Fruit fly (Drosophila melanogaster): ENCODE data around the gene CG15548.

Gene CG15548

DNA sequence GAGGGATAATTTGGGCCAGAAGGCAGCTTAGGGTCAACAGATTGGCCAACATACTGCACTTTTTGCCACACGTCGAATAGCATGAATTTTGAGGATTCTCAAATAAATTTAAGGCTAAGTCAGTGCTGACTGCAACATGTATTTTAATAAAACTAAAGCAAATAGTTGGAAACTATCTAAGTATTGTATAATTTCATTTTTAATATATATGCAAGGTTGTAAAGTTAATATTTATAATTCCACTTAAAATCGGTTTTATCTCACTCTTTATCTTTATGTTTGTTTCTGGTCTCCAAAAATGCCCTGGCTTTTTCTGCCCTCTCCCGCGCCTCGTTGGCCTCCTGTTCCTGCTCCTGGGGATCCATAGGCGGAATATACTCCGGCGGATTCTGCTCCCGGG, 23.1 kb upstream of the CG15548 start, which contains the start of gene CG15549:
CG15549 (minus strand) TSS at position 101 of the 400 bp plus-strand sequence.
- TF ChIP-seq insv (optimal IDR thresholded peaks at IDR 0.05): no peak
- TF ChIP-seq Sin3A (optimal IDR thresholded peaks at IDR 0.05): no peak
- TF ChIP-seq ttk (optimal IDR thresholded peaks at IDR 0.05): no peak
- no peak for TF ChIP-seq psq (optimal IDR thresholded peaks at IDR 0.05)
- no peak for TF ChIP-seq Myc (optimal IDR thresholded peaks at IDR 0.05)
- TF ChIP-seq h (optimal IDR thresholded peaks at IDR 0.05): no peak

- TF ChIP-seq h (optimal IDR thresholded peaks at IDR 0.05) (no peak), insv (optimal IDR thresholded peaks at IDR 0.05) (no peak), ttk (optimal IDR thresholded peaks at IDR 0.05) (no peak), psq (optimal IDR thresholded peaks at IDR 0.05) (no peak)
Measured at dm6 chr3R:30937002-30937401, 22.5 kb upstream of the CG15548 start, which contains the start of gene CG15550. CG15550 (minus strand) TSS chr3R:30937102.

- no peak for TF ChIP-seq psq (optimal IDR thresholded peaks at IDR 0.05)
- no peak for TF ChIP-seq h (optimal IDR thresholded peaks at IDR 0.05)
- no peak for TF ChIP-seq insv (optimal IDR thresholded peaks at IDR 0.05)
- TF ChIP-seq Myc (optimal IDR thresholded peaks at IDR 0.05): no peak
- TF ChIP-seq ttk (optimal IDR thresholded peaks at IDR 0.05): no peak
- TF ChIP-seq Sin3A (optimal IDR thresholded peaks at IDR 0.05): no peak
Measured at dm6 chr3R:30940234-30940633, 19.3 kb upstream of the CG15548 start.

- TF ChIP-seq insv (optimal IDR thresholded peaks at IDR 0.05) (no peak), ttk (optimal IDR thresholded peaks at IDR 0.05) (no peak), Sin3A (optimal IDR thresholded peaks at IDR 0.05) (no peak), h (optimal IDR thresholded peaks at IDR 0.05) (no peak), Myc (optimal IDR thresholded peaks at IDR 0.05) (no peak), psq (optimal IDR thresholded peaks at IDR 0.05) (no peak)
Measured at dm6 chr3R:30946352-30946751, 13.1 kb upstream of the CG15548 start.

dm6 chr3R:30964220-30964619, 4.7 kb downstream of the CG15548 start, which contains the start of gene Ctr1C:
Ctr1C (minus strand) TSS chr3R:30964320.
- no peak for TF ChIP-seq h (optimal IDR thresholded peaks at IDR 0.05)
- no peak for TF ChIP-seq psq (optimal IDR thresholded peaks at IDR 0.05)
- TF ChIP-seq insv (optimal IDR thresholded peaks at IDR 0.05): no peak
- TF ChIP-seq Myc (optimal IDR thresholded peaks at IDR 0.05): no peak
- no peak for TF ChIP-seq ttk (optimal IDR thresholded peaks at IDR 0.05)
- TF ChIP-seq Sin3A (optimal IDR thresholded peaks at IDR 0.05): no peak

dm6 chr3R:30989948-30990347, 30.4 kb downstream of the CG15548 start, which contains the start of gene CG31008:
CG31008 (minus strand) TSS chr3R:30990006.
- no peak for TF ChIP-seq Sin3A (optimal IDR thresholded peaks at IDR 0.05)
- TF ChIP-seq insv (optimal IDR thresholded peaks at IDR 0.05): no peak
- TF ChIP-seq Myc (optimal IDR thresholded peaks at IDR 0.05): no peak
- no peak for TF ChIP-seq psq (optimal IDR thresholded peaks at IDR 0.05)
- no peak for TF ChIP-seq ttk (optimal IDR thresholded peaks at IDR 0.05)
- TF ChIP-seq h (optimal IDR thresholded peaks at IDR 0.05): no peak

DNA sequence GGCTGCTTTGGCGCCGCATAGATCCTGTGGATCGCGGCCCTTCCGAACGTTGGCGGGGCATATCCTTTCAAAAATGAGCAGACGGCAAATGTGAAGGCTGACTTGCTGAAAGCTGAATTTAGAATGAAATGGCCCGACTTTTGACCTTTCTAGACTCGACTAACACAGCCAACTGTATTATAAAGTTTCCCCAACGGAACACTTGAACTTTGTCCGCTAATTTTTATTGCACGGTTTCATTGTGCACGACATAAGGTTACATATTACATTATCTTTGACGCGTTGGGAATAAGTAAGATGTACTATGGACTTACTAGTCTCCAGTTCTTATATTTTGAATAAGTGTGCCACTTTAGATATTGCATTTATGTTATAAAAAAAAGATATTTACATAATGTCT, 32.9 kb downstream of the CG15548 start, which contains the start of gene CG31007:
CG31007 (minus strand) TSS at position 101 of the 400 bp plus-strand sequence.
- TF ChIP-seq ttk (optimal IDR thresholded peaks at IDR 0.05): no peak
- no peak for TF ChIP-seq h (optimal IDR thresholded peaks at IDR 0.05)
- TF ChIP-seq insv (optimal IDR thresholded peaks at IDR 0.05): no peak
- TF ChIP-seq psq (optimal IDR thresholded peaks at IDR 0.05): no peak
- TF ChIP-seq Myc (optimal IDR thresholded peaks at IDR 0.05): no peak
- no peak for TF ChIP-seq Sin3A (optimal IDR thresholded peaks at IDR 0.05)

DNA sequence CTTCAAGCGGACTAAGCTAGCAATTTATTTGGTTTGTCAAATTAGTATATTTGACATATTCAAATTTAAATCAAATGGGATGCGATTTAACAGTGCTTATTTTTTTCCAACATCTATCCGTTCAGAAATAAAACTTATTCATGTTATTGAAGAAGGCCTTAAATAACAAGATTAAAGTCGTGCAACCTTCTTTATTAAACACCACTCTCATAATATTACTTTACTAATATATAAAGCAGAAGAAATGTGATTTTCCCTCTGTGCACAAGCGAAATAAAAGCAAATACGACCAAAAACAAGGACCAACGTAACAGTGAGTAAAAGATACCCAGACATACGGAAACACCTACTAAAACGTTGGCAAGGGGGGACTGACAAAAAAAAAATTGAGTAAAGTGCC, 47.1 kb downstream of the CG15548 start:
- TF ChIP-seq psq (optimal IDR thresholded peaks at IDR 0.05): no peak
- no peak for TF ChIP-seq h (optimal IDR thresholded peaks at IDR 0.05)
- no peak for TF ChIP-seq insv (optimal IDR thresholded peaks at IDR 0.05)
- TF ChIP-seq Sin3A (optimal IDR thresholded peaks at IDR 0.05): no peak
- TF ChIP-seq Myc (optimal IDR thresholded peaks at IDR 0.05): no peak
- TF ChIP-seq ttk (optimal IDR thresholded peaks at IDR 0.05): no peak

- TF ChIP-seq Sin3A (optimal IDR thresholded peaks at IDR 0.05) (no peak), h (optimal IDR thresholded peaks at IDR 0.05) (no peak), insv (optimal IDR thresholded peaks at IDR 0.05) (no peak), ttk (optimal IDR thresholded peaks at IDR 0.05) (no peak), Myc (optimal IDR thresholded peaks at IDR 0.05) (no peak), psq (optimal IDR thresholded peaks at IDR 0.05) (no peak)
Measured at dm6 chr3R:31010086-31010485, 50.6 kb downstream of the CG15548 start.

All from Kc167 (cell line).